Fruit fly (Drosophila melanogaster) whole organism, embryonic: ENCODE data around the gene CG1273.
A peak's percentile ranks its signal among the peaks of the same experiment; 100 is the strongest.

Source experiments
- Aef1 ChIP-seq: fragments of 200-800 bp; sonication (Bioruptor generic); IDR thresholded peaks from 3 replicates; pipeline ENCODE4 v1.3.6; 2022; ENCODE audit warnings: missing biosample characterization, missing genetic modification characterization
- B-H2 ChIP-seq: fragments of 200-800 bp; sonication (Bioruptor generic); optimal IDR thresholded peaks from 2 replicates; lab custom pipeline; 2018; ENCODE audit warnings: missing biosample characterization, mild to moderate bottlenecking, missing genetic modification characterization
- CG10274 ChIP-seq: fragments of 200-800 bp; sonication (Bioruptor generic); optimal IDR thresholded peaks from 3 replicates; lab custom pipeline; 2017; ENCODE audit warnings: missing biosample characterization, mild to moderate bottlenecking, missing genetic modification characterization
- CG10366 ChIP-seq: fragments of 200-800 bp; sonication (Bioruptor generic); IDR thresholded peaks from 2 replicates; pipeline ENCODE4 v1.3.6; 2022; ENCODE audit warnings: missing biosample characterization, missing genetic modification characterization
- CG11723 ChIP-seq: fragments of 200-800 bp; sonication (Bioruptor generic); optimal IDR thresholded peaks from 2 replicates; lab custom pipeline; 2017; ENCODE audit warnings: missing biosample characterization, mild to moderate bottlenecking, missing genetic modification characterization
- CG12769 ChIP-seq: fragments of 200-800 bp; sonication (Bioruptor generic); optimal IDR thresholded peaks from 2 replicates; lab custom pipeline; 2019; ENCODE audit warnings: missing biosample characterization, mild to moderate bottlenecking, missing genetic modification characterization, moderate library complexity
- CG14710 ChIP-seq: fragments of 200-800 bp; sonication (Bioruptor generic); optimal IDR thresholded peaks from 3 replicates; lab custom pipeline; 2019; ENCODE audit warnings: missing biosample characterization, mild to moderate bottlenecking, missing genetic modification characterization, moderate library complexity
- CG14965 ChIP-seq: fragments of 200-800 bp; sonication (Bioruptor generic); optimal IDR thresholded peaks from 2 replicates; lab custom pipeline; 2016; ENCODE audit warnings: missing biosample characterization, missing genetic modification characterization, borderline replicate concordance
- CG1602 ChIP-seq: fragments of 200-800 bp; sonication (Bioruptor generic); optimal IDR thresholded peaks from 3 replicates; lab custom pipeline; 2016; ENCODE audit warnings: missing biosample characterization, missing genetic modification characterization
- CG1603 ChIP-seq: fragments of 200-800 bp; sonication (Bioruptor generic); optimal IDR thresholded peaks from 2 replicates; lab custom pipeline; 2019; ENCODE audit warnings: missing biosample characterization, mild to moderate bottlenecking, missing genetic modification characterization, moderate library complexity
- CG17612 ChIP-seq: fragments of 200-800 bp; sonication (Bioruptor generic); IDR thresholded peaks from 2 replicates; pipeline ENCODE4 v1.3.6; 2022; ENCODE audit warnings: missing biosample characterization, missing genetic modification characterization
- CG2120 ChIP-seq: fragments of 200-800 bp; sonication (Bioruptor generic); optimal IDR thresholded peaks from 3 replicates; lab custom pipeline; 2016; ENCODE audit warnings: missing biosample characterization, missing genetic modification characterization
- CG2202 ChIP-seq: fragments of 200-800 bp; sonication (Bioruptor generic); optimal IDR thresholded peaks from 2 replicates; lab custom pipeline; 2018; ENCODE audit warnings: missing biosample characterization, mild to moderate bottlenecking, missing genetic modification characterization
- CG30403 ChIP-seq: fragments of 200-800 bp; sonication (Bioruptor generic); optimal IDR thresholded peaks from 3 replicates; lab custom pipeline; 2016; ENCODE audit warnings: missing biosample characterization, missing genetic modification characterization
- CG31224 ChIP-seq: fragments of 200-800 bp; sonication (Bioruptor generic); IDR thresholded peaks from 2 replicates; pipeline ENCODE4 v1.3.6; 2022; ENCODE audit warnings: missing biosample characterization, missing genetic modification characterization
- CG4404 ChIP-seq: fragments of 200-800 bp; sonication (Bioruptor generic); IDR thresholded peaks from 2 replicates; pipeline ENCODE4 v1.3.6; 2022; ENCODE audit warnings: missing biosample characterization, missing genetic modification characterization
- CG4730 ChIP-seq: fragments of 200-800 bp; sonication (Bioruptor generic); IDR thresholded peaks from 2 replicates; pipeline ENCODE4 v1.3.6; 2022; ENCODE audit warnings: missing biosample characterization, missing genetic modification characterization
- CG7357 ChIP-seq: fragments of 200-800 bp; sonication (Bioruptor generic); IDR thresholded peaks from 3 replicates; pipeline ENCODE4 v1.3.6; 2022; ENCODE audit warnings: missing biosample characterization, missing genetic modification characterization
- CG7556 ChIP-seq: fragments of 200-800 bp; sonication (Bioruptor generic); optimal IDR thresholded peaks from 2 replicates; lab custom pipeline; 2017; ENCODE audit warnings: missing biosample characterization, mild to moderate bottlenecking, missing genetic modification characterization
- CG8281 ChIP-seq: fragments of 200-800 bp; sonication (Bioruptor generic); optimal IDR thresholded peaks from 2 replicates; lab custom pipeline; 2018; ENCODE audit warnings: missing biosample characterization, mild to moderate bottlenecking, missing genetic modification characterization, moderate library complexity
- CG9215 ChIP-seq: fragments of 200-800 bp; sonication (Bioruptor generic); IDR thresholded peaks from 2 replicates; pipeline ENCODE4 v1.3.6; 2022; ENCODE audit warnings: missing biosample characterization, missing genetic modification characterization
- D ChIP-seq, 2 experiments: fragments of 200-800 bp in 1 of 2; fragments of >200 bp in 1 of 2; sonication (Bioruptor generic) in 1 of 2; optimal IDR thresholded peaks; 2 replicates in 1 of 2; 3 replicates in 1 of 2; lab custom pipeline; 2017; ENCODE audit warnings: mild to moderate bottlenecking in 1 of 2, missing biosample characterization in 1 of 2, missing genetic modification characterization in 1 of 2, missing genetic modification reagents in 1 of 2
- Dad ChIP-seq: fragments of 200-800 bp; sonication (Bioruptor generic); optimal IDR thresholded peaks from 3 replicates; lab custom pipeline; 2016; ENCODE audit warnings: missing biosample characterization, missing genetic modification characterization
- Dip3 ChIP-seq: fragments of 200-800 bp; sonication (Bioruptor generic); optimal IDR thresholded peaks from 3 replicates; lab custom pipeline; 2016; ENCODE audit warnings: missing biosample characterization, missing genetic modification characterization
- Eip74EF ChIP-seq, 2 experiments: fragments of 200-800 bp in 1 of 2; fragments of >200 bp in 1 of 2; sonication (Bioruptor generic) in 1 of 2; optimal IDR thresholded peaks; 2 replicates each; lab custom pipeline; 2017 to 2019; ENCODE audit warnings: missing biosample characterization in 2 of 2, missing genetic modification characterization in 2 of 2, mild to moderate bottlenecking in 1 of 2, moderate library complexity in 1 of 2
- Fer2 ChIP-seq: fragments of 200-800 bp; sonication (Bioruptor generic); optimal IDR thresholded peaks from 2 replicates; lab custom pipeline; 2018; ENCODE audit warnings: missing biosample characterization, mild to moderate bottlenecking, missing genetic modification characterization, moderate library complexity
- HLH3B ChIP-seq: fragments of 200-800 bp; sonication (Bioruptor generic); IDR thresholded peaks from 2 replicates; pipeline ENCODE4 v1.3.6; 2022; ENCODE audit warnings: missing biosample characterization, missing genetic modification characterization
- HLH54F ChIP-seq: fragments of 200-800 bp; sonication (Bioruptor generic); optimal IDR thresholded peaks from 3 replicates; lab custom pipeline; 2016; ENCODE audit warnings: missing biosample characterization, missing genetic modification characterization
- HmgZ ChIP-seq: fragments of 200-800 bp; sonication (Bioruptor generic); optimal IDR thresholded peaks from 2 replicates; lab custom pipeline; 2018; ENCODE audit warnings: missing biosample characterization, mild to moderate bottlenecking, missing genetic modification characterization
- Hmr ChIP-seq: fragments of 200-800 bp; sonication (Bioruptor generic); optimal IDR thresholded peaks from 3 replicates; lab custom pipeline; 2017; ENCODE audit warnings: mild to moderate bottlenecking, missing biosample characterization, missing genetic modification reagents, missing genetic modification characterization
- Kr ChIP-seq: fragments of 200-800 bp; sonication (Bioruptor generic); optimal IDR thresholded peaks from 2 replicates; lab custom pipeline; 2017; ENCODE audit warnings: missing biosample characterization, mild to moderate bottlenecking, missing genetic modification characterization
- Nf-YA ChIP-seq: fragments of 200-800 bp; sonication (Bioruptor generic); IDR thresholded peaks from 2 replicates; pipeline ENCODE4 v1.3.6; 2022; ENCODE audit warnings: missing biosample characterization, missing genetic modification characterization
- Rx ChIP-seq: fragments of 200-800 bp; sonication (Bioruptor generic); IDR thresholded peaks from 2 replicates; pipeline ENCODE4 v1.3.6; 2022; ENCODE audit warnings: missing biosample characterization, missing genetic modification characterization
- ac ChIP-seq: fragments of 200-800 bp; sonication (Bioruptor generic); optimal IDR thresholded peaks from 3 replicates; lab custom pipeline; 2017; ENCODE audit warnings: missing biosample characterization, mild to moderate bottlenecking, missing genetic modification characterization
- al ChIP-seq: fragments of 200-800 bp; sonication (Bioruptor generic); IDR thresholded peaks from 2 replicates; pipeline ENCODE4 v1.3.6; 2022; ENCODE audit warnings: missing biosample characterization, missing genetic modification characterization
- chm ChIP-seq: fragments of 200-800 bp; sonication (Bioruptor generic); IDR thresholded peaks from 2 replicates; pipeline ENCODE4 v1.3.6; 2022; ENCODE audit warnings: missing biosample characterization, missing genetic modification characterization
- dan ChIP-seq: fragments of 200-800 bp; sonication (Bioruptor generic); IDR thresholded peaks from 2 replicates; pipeline ENCODE4 v1.3.6; 2022; ENCODE audit warnings: missing biosample characterization, missing genetic modification characterization
- disco-r ChIP-seq: fragments of 200-800 bp; sonication (Bioruptor generic); optimal IDR thresholded peaks from 2 replicates; lab custom pipeline; 2016; ENCODE audit warnings: missing biosample characterization, missing genetic modification characterization
- dysf ChIP-seq: fragments of 200-800 bp; sonication (Bioruptor generic); IDR thresholded peaks from 3 replicates; pipeline ENCODE4 v1.3.6; 2022; ENCODE audit warnings: missing biosample characterization, missing genetic modification characterization
- ems ChIP-seq: fragments of 200-800 bp; sonication (Bioruptor generic); optimal IDR thresholded peaks from 3 replicates; lab custom pipeline; 2016; ENCODE audit warnings: missing biosample characterization, missing genetic modification characterization
- fru ChIP-seq: fragments of >200 bp; optimal IDR thresholded peaks from 2 replicates; lab custom pipeline; 2017
- maf-S ChIP-seq: fragments of 200-800 bp; sonication (Bioruptor generic); optimal IDR thresholded peaks from 2 replicates; lab custom pipeline; 2016; ENCODE audit warnings: missing biosample characterization, missing genetic modification characterization
- nau ChIP-seq: fragments of 200-800 bp; sonication (Bioruptor generic); optimal IDR thresholded peaks from 3 replicates; lab custom pipeline; 2017; ENCODE audit warnings: missing biosample characterization, mild to moderate bottlenecking, missing genetic modification characterization, missing genetic modification reagents
- phol ChIP-seq: fragments of 200-800 bp; sonication (Bioruptor generic); optimal IDR thresholded peaks from 3 replicates; lab custom pipeline; 2018; ENCODE audit warnings: missing biosample characterization, mild to moderate bottlenecking, missing genetic modification characterization, moderate library complexity
- rib ChIP-seq: fragments of 200-800 bp; sonication (Bioruptor generic); IDR thresholded peaks from 2 replicates; pipeline ENCODE4 v1.3.6; 2022; ENCODE audit warnings: missing biosample characterization, missing genetic modification characterization
- row ChIP-seq: fragments of 200-800 bp; sonication (Bioruptor generic); IDR thresholded peaks from 3 replicates; pipeline ENCODE4 v1.3.6; 2022; ENCODE audit warnings: missing biosample characterization, missing genetic modification characterization
- sc ChIP-seq, 3 experiments: fragments of >200 bp in 2 of 3; fragments of 200-800 bp in 1 of 3; sonication (Bioruptor generic) in 1 of 3; optimal IDR thresholded peaks; 2 replicates in 2 of 3; 3 replicates in 1 of 3; lab custom pipeline; 2017; ENCODE audit warnings: mild to moderate bottlenecking in 1 of 3, missing biosample characterization in 1 of 3, missing genetic modification characterization in 1 of 3, missing genetic modification reagents in 1 of 3
- sisA ChIP-seq: fragments of 200-800 bp; sonication (Bioruptor generic); IDR thresholded peaks from 2 replicates; pipeline ENCODE4 v1.3.6; 2022; ENCODE audit warnings: missing biosample characterization, missing genetic modification characterization
- wdn ChIP-seq: fragments of 200-800 bp; sonication (Bioruptor generic); IDR thresholded peaks from 2 replicates; pipeline ENCODE4 v1.3.6; 2022; ENCODE audit warnings: missing biosample characterization, missing genetic modification characterization
- yki ChIP-seq: fragments of >200 bp; optimal IDR thresholded peaks from 3 replicates; lab custom pipeline; 2018
- zen ChIP-seq: fragments of 200-800 bp; sonication (Bioruptor generic); optimal IDR thresholded peaks from 3 replicates; lab custom pipeline; 2018; ENCODE audit warnings: missing biosample characterization, mild to moderate bottlenecking, missing genetic modification characterization, moderate library complexity
- zfh1 ChIP-seq: fragments of 200-800 bp; sonication (Bioruptor generic); IDR thresholded peaks from 3 replicates; pipeline ENCODE4 v1.3.6; 2022; ENCODE audit warnings: missing biosample characterization, missing genetic modification characterization

CG1273 gene

dm6 chr3L:4227164-4227563, 36.4 kb upstream of the CG1273 start, which contains the start of gene CG46460 (continued):
- TF ChIP-seq D (optimal IDR thresholded peaks at IDR 0.05; lab: Kevin White, UChicago): no peak
- TF ChIP-seq D (GFP tag; optimal IDR thresholded peaks at IDR 0.05; lab: Kevin White, UChicago): no peak
- TF ChIP-seq CG11723: no peak
- no peak for TF ChIP-seq CG7357 (GFP tag; lab: Robert Waterston, UW)
- TF ChIP-seq CG10274 (GFP tag; lab: Kevin White, UChicago): no peak
- TF ChIP-seq CG30403: no peak
- TF ChIP-seq CG1602 (GFP tag; lab: Kevin White, UChicago): no peak
- TF ChIP-seq Dip3: no peak
- no peak for TF ChIP-seq dysf
- no peak for TF ChIP-seq dan (GFP tag; lab: Robert Waterston, UW)
- no peak for TF ChIP-seq Nf-YA (GFP tag; lab: Robert Waterston, UW)
- no peak for TF ChIP-seq sisA
- peak; percentile 9 for TF ChIP-seq ac (GFP tag; lab: Kevin White, UChicago)
- TF ChIP-seq maf-S: no peak
- TF ChIP-seq CG9215 (GFP tag; lab: Robert Waterston, UW): no peak
- no peak for TF ChIP-seq CG7556 (GFP tag; lab: Kevin White, UChicago)
- TF ChIP-seq al (GFP tag; lab: Robert Waterston, UW): no peak
- no peak for TF ChIP-seq CG10366 (GFP tag; lab: Robert Waterston, UW)
- no peak for TF ChIP-seq Kr (GFP tag; lab: Kevin White, UChicago)
- TF ChIP-seq sc (optimal IDR thresholded peaks at IDR 0.05; lab: Kevin White, UChicago): no peak
- TF ChIP-seq sc (GFP tag; optimal IDR thresholded peaks at IDR 0.05; lab: Kevin White, UChicago): no peak
- TF ChIP-seq CG2202: no peak
- peak; percentile 27 for TF ChIP-seq Hmr (GFP tag; lab: Kevin White, UChicago)
- no peak for TF ChIP-seq CG8281 (tag; lab: Kevin White, UChicago)
- TF ChIP-seq phol (tag; lab: Kevin White, UChicago): no peak
- TF ChIP-seq CG14710: no peak
- TF ChIP-seq zfh1 (GFP tag; lab: Robert Waterston, UW): no peak
- no peak for TF ChIP-seq CG2120
- peak; percentile 69 for TF ChIP-seq chm (GFP tag; lab: Robert Waterston, UW)
- no peak for TF ChIP-seq Aef1
- TF ChIP-seq CG12769 (tag; lab: Kevin White, UChicago): peak; percentile 19
- no peak for TF ChIP-seq HLH54F (GFP tag; lab: Kevin White, UChicago)
- no peak for TF ChIP-seq HLH3B (GFP tag; lab: Robert Waterston, UW)
- no peak for TF ChIP-seq CG4404 (GFP tag; lab: Robert Waterston, UW)
- no peak for TF ChIP-seq rib (GFP tag; lab: Robert Waterston, UW)
- no peak for TF ChIP-seq Rx (GFP tag; lab: Robert Waterston, UW)
- no peak for TF ChIP-seq CG17612
- no peak for TF ChIP-seq fru
- TF ChIP-seq HmgZ (tag; lab: Kevin White, UChicago): peak; percentile 4
- TF ChIP-seq B-H2: no peak
- TF ChIP-seq wdn (GFP tag; lab: Robert Waterston, UW): no peak
- TF ChIP-seq disco-r: no peak
- TF ChIP-seq Fer2 (tag; lab: Kevin White, UChicago): no peak
- TF ChIP-seq nau (GFP tag; lab: Kevin White, UChicago): no peak
- TF ChIP-seq zen (tag; lab: Kevin White, UChicago): peak; percentile 70
- TF ChIP-seq CG14965 (GFP tag; lab: Kevin White, UChicago): no peak
- no peak for TF ChIP-seq ems (GFP tag; lab: Kevin White, UChicago)
- no peak for TF ChIP-seq CG31224
- TF ChIP-seq CG4730 (GFP tag; lab: Robert Waterston, UW): no peak
- TF ChIP-seq CG1603 (tag; lab: Kevin White, UChicago): no peak
- TF ChIP-seq Dad (GFP tag; lab: Kevin White, UChicago): no peak
- TF ChIP-seq row (GFP tag; lab: Robert Waterston, UW): 0 out of 3 replicates have a peak, but pooled peaks have one; percentile 24
- TF ChIP-seq Eip74EF (GFP tag; optimal IDR thresholded peaks at IDR 0.05; lab: Kevin White, UChicago): no peak
- peak; percentile 16 for TF ChIP-seq yki (lab: Kevin White, UChicago)
